Fruit fly (Drosophila melanogaster) whole organism, prepupa: ENCODE data around the gene CG10761.

Source experiments
- Blimp-1 ChIP-seq: fragments of 200-800 bp; sonication (Bioruptor generic); optimal IDR thresholded peaks from 3 replicates; lab custom pipeline; 2017; ENCODE audit warnings: missing biosample characterization, missing genetic modification characterization, mild to moderate bottlenecking, moderate library complexity, missing genetic modification reagents
- CG10669 ChIP-seq: fragments of 200-800 bp; sonication (Bioruptor generic); optimal IDR thresholded peaks from 3 replicates; lab custom pipeline; 2018; ENCODE audit warnings: missing biosample characterization, mild to moderate bottlenecking, missing genetic modification characterization, moderate library complexity
- CG11294 ChIP-seq: fragments of 200-800 bp; sonication (Bioruptor generic); IDR thresholded peaks from 2 replicates; pipeline ENCODE4 v1.3.6; 2022; ENCODE audit warnings: missing biosample characterization, missing genetic modification characterization
- CG15336 ChIP-seq: fragments of 200-800 bp; sonication (Bioruptor generic); IDR thresholded peaks from 2 replicates; pipeline ENCODE4 v1.3.6; 2022; ENCODE audit warnings: missing biosample characterization, missing genetic modification characterization
- CG1621 ChIP-seq: fragments of 200-800 bp; sonication (Bioruptor generic); optimal IDR thresholded peaks from 3 replicates; lab custom pipeline; 2018; ENCODE audit warnings: missing biosample characterization, mild to moderate bottlenecking, missing genetic modification characterization
- CG3032 ChIP-seq: fragments of 200-800 bp; optimal IDR thresholded peaks from 2 replicates; lab custom pipeline; 2019; ENCODE audit warnings: missing biosample characterization, mild to moderate bottlenecking, missing genetic modification characterization, moderate library complexity
- CG31627 ChIP-seq: fragments of 200-800 bp; sonication (Bioruptor generic); optimal IDR thresholded peaks from 3 replicates; lab custom pipeline; 2016; ENCODE audit warnings: missing biosample characterization, missing genetic modification characterization
- CG34406 ChIP-seq: fragments of 200-800 bp; sonication (Bioruptor generic); optimal IDR thresholded peaks from 3 replicates; lab custom pipeline; 2016; ENCODE audit warnings: missing biosample characterization, missing genetic modification characterization
- CG3919 ChIP-seq: fragments of 200-800 bp; sonication (Bioruptor generic); optimal IDR thresholded peaks from 3 replicates; lab custom pipeline; 2016; ENCODE audit warnings: missing biosample characterization, missing genetic modification characterization
- CG6276 ChIP-seq: fragments of 200-800 bp; sonication (Bioruptor generic); optimal IDR thresholded peaks from 2 replicates; lab custom pipeline; 2017; ENCODE audit warnings: missing biosample characterization, mild to moderate bottlenecking, missing genetic modification characterization
- CG6808 ChIP-seq: fragments of 200-800 bp; sonication (Bioruptor generic); optimal IDR thresholded peaks from 3 replicates; lab custom pipeline; 2017; ENCODE audit warnings: missing biosample characterization, missing genetic modification characterization, mild to moderate bottlenecking, moderate library complexity, missing genetic modification reagents
- CG6854 ChIP-seq: fragments of 200-800 bp; sonication (Bioruptor generic); optimal IDR thresholded peaks from 2 replicates; lab custom pipeline; 2017; ENCODE audit warnings: missing biosample characterization, mild to moderate bottlenecking, missing genetic modification characterization
- CG7368 ChIP-seq: fragments of 200-800 bp; sonication (Bioruptor generic); optimal IDR thresholded peaks from 3 replicates; lab custom pipeline; 2016; ENCODE audit warnings: missing biosample characterization, missing genetic modification characterization
- CG8119 ChIP-seq: fragments of 200-800 bp; sonication (Bioruptor generic); IDR thresholded peaks from 3 replicates; pipeline ENCODE4 v1.3.6; 2022; ENCODE audit warnings: missing biosample characterization, missing genetic modification characterization
- CG8632 ChIP-seq: fragments of 200-800 bp; sonication (Bioruptor generic); optimal IDR thresholded peaks from 3 replicates; lab custom pipeline; 2016; ENCODE audit warnings: missing biosample characterization, missing genetic modification characterization
- Eip78C ChIP-seq: fragments of 200-800 bp; sonication (Bioruptor generic); peaks from one replicate; lab custom pipeline; 2016; ENCODE audit warnings: missing biosample characterization, missing genetic modification characterization
- Hr39 ChIP-seq: fragments of 200-800 bp; sonication (Bioruptor generic); optimal IDR thresholded peaks from 2 replicates; lab custom pipeline; 2016; ENCODE audit warnings: missing biosample characterization, missing genetic modification characterization
- Hr4 ChIP-seq: fragments of 200-800 bp; sonication (Bioruptor generic); optimal IDR thresholded peaks from 3 replicates; lab custom pipeline; 2016; ENCODE audit warnings: missing biosample characterization, missing genetic modification characterization
- Met ChIP-seq: fragments of 200-800 bp; sonication (Bioruptor generic); optimal IDR thresholded peaks from 3 replicates; lab custom pipeline; 2016; ENCODE audit warnings: missing biosample characterization, missing genetic modification characterization
- Smox ChIP-seq: fragments of 200-800 bp; sonication (Bioruptor generic); optimal IDR thresholded peaks from 3 replicates; lab custom pipeline; 2016; ENCODE audit warnings: missing biosample characterization, missing genetic modification characterization
- Sox102F ChIP-seq: fragments of 200-800 bp; sonication (Bioruptor generic); optimal IDR thresholded peaks from 2 replicates; lab custom pipeline; 2016; ENCODE audit warnings: missing biosample characterization, mild to moderate bottlenecking, missing genetic modification characterization
- Sox14 ChIP-seq: fragments of 200-800 bp; sonication (Bioruptor generic); optimal IDR thresholded peaks from 3 replicates; lab custom pipeline; 2016; ENCODE audit warnings: missing biosample characterization, missing genetic modification characterization
- achi ChIP-seq: fragments of 200-800 bp; sonication (Bioruptor generic); optimal IDR thresholded peaks from 3 replicates; lab custom pipeline; 2016; ENCODE audit warnings: missing biosample characterization, missing genetic modification characterization
- acj6 ChIP-seq: fragments of 200-800 bp; sonication (Bioruptor generic); optimal IDR thresholded peaks from 3 replicates; lab custom pipeline; 2016; ENCODE audit warnings: missing biosample characterization, missing genetic modification characterization
- cyc ChIP-seq: fragments of 200-800 bp; sonication (Bioruptor generic); optimal IDR thresholded peaks from 3 replicates; lab custom pipeline; 2016; ENCODE audit warnings: missing biosample characterization, missing genetic modification characterization
- dsx ChIP-seq: fragments of 200-800 bp; optimal IDR thresholded peaks from 3 replicates; lab custom pipeline; 2019; ENCODE audit warnings: missing biosample characterization, mild to moderate bottlenecking, missing genetic modification characterization, moderate library complexity; ENCODE audit not compliant: poor library complexity, severe bottlenecking
- eg ChIP-seq: fragments of 200-800 bp; sonication (Bioruptor generic); IDR thresholded peaks from 3 replicates; pipeline ENCODE4 v1.3.6; 2022; ENCODE audit warnings: missing biosample characterization, missing genetic modification characterization
- esn ChIP-seq: fragments of 200-800 bp; sonication (Bioruptor generic); optimal IDR thresholded peaks from 2 replicates; lab custom pipeline; 2016; ENCODE audit warnings: missing biosample characterization, mild to moderate bottlenecking, missing genetic modification characterization, moderate library complexity
- fd59A ChIP-seq: fragments of 200-800 bp; sonication (Bioruptor generic); optimal IDR thresholded peaks from 2 replicates; lab custom pipeline; 2017; ENCODE audit warnings: missing biosample characterization, mild to moderate bottlenecking, missing genetic modification characterization, missing genetic modification reagents
- fd85E ChIP-seq: fragments of 200-800 bp; sonication (Bioruptor generic); optimal IDR thresholded peaks from 3 replicates; lab custom pipeline; 2016; ENCODE audit warnings: missing biosample characterization, missing genetic modification characterization
- lz ChIP-seq: fragments of 200-800 bp; sonication (Bioruptor generic); optimal IDR thresholded peaks from 3 replicates; lab custom pipeline; 2016; ENCODE audit warnings: missing biosample characterization, missing genetic modification characterization
- net ChIP-seq: fragments of 200-800 bp; sonication (Bioruptor generic); optimal IDR thresholded peaks from 3 replicates; lab custom pipeline; 2016; ENCODE audit warnings: missing biosample characterization, missing genetic modification characterization
- topi ChIP-seq: fragments of 200-800 bp; sonication (Bioruptor generic); optimal IDR thresholded peaks from 3 replicates; lab custom pipeline; 2016; ENCODE audit warnings: missing biosample characterization, missing genetic modification characterization

The CG10761 gene

DNA sequence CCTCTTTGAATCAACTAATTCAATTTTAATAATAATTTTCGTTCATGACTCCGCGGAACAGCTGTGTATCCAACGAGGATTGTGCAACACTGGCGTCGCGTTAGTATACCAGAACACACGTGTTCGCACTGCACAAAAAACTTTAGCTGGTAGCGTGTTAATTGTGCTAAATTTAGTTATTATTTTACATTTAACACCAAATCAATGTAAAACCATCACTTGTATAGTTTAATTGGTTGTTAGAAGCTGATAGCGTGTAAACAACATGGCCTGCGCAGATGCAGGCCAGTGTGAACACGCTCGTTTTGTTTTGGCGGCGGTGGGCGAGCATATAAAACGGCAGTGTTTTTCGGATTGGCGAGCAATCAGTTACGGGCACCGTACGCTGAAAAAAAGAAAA lies 5.3 kb downstream of the CG10761 start, which contains the start of the genes Traf6 and GIIIspla2 (continued):
- no peak for TF ChIP-seq Hr4 (GFP tag; lab: Kevin White, UChicago)
- no peak for TF ChIP-seq CG3919
- peak; percentile 75 for TF ChIP-seq Hr39
- TF ChIP-seq CG7368 (GFP tag; lab: Kevin White, UChicago), result no peak
- TF ChIP-seq CG1621, result peak; percentile 68
- TF ChIP-seq CG11294 (GFP tag; lab: Robert Waterston, UW), result peak; percentile 64; the same call in 1 of the 2 replicates
- no peak for TF ChIP-seq Blimp-1 (GFP tag; lab: Kevin White, UChicago)
- no peak for TF ChIP-seq CG34406
- TF ChIP-seq Smox (GFP tag; lab: Kevin White, UChicago), result no peak
- no peak for TF ChIP-seq CG6808
- TF ChIP-seq eg (GFP tag; lab: Robert Waterston, UW), result peak; percentile 83

DNA sequence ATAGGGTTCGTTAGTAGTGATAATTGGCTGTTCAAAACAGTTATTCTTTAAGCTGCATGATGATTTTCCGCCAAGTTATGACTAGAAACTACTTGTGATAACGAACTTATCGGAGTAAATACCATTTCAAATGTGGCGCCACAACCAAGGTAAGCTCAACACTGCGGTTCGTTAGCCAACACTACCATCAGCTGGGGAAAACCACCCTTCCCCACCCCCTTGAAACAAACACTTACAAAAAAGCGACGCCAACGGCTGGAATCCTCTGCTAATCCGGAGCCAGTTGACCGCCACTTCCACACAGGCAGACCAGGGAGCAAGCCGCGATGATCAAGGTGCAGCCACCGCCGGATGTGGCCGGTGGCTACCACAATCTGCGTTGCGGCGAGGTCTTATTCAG lies 9.9 kb downstream of the CG10761 start, which contains the start of gene CG18262:
Gene CG18262 (plus strand): TSS at position 231 of the 400 bp plus-strand sequence.
- TF ChIP-seq esn (GFP tag; lab: Kevin White, UChicago) (peak; percentile 19), Eip78C (GFP tag; lab: Kevin White, UChicago) (peak; percentile 70), CG15336 (peak; percentile 28; the same call in 1 of the 2 replicates), CG3032 (tag; lab: Kevin White, UChicago) (no peak), Sox102F (GFP tag; lab: Kevin White, UChicago) (no peak)

dm6 chrX:8152077-8152476 lies 10.5 kb downstream of the CG10761 start, which contains the start of gene Gbeta5:
Gene Gbeta5, minus strand, starts transcription at chrX:8152275.
- no peak for TF ChIP-seq fd59A (GFP tag; lab: Kevin White, UChicago)

dm6 chrX:8148556-8148955 lies 14.0 kb downstream of the CG10761 start, which contains the start of gene CG10959:
Gene CG10959, plus strand, starts transcription at chrX:8148783.
- peak; percentile 32 for TF ChIP-seq Eip78C (GFP tag; lab: Kevin White, UChicago)
- no peak for TF ChIP-seq CG6854 (GFP tag; lab: Kevin White, UChicago)

DNA sequence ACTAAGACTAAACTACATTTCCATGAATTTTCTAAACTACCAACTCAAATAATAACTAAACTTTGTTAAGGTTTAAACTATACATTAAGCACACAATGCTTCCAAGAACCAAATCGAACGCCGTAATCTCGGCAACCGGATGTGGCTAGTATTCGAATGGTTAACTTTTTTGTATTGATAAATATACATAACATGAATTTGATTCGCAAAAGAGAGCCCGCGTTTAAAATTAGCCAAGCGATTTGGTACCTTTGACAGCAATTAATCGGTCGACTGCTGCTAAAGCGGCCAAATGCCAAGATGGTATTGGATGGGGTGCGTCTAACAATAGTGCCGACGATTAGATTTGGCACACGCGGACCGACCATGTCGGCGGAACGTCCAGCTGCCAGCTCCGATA lies 14.9 kb downstream of the CG10761 start, which contains the start of gene CG15336:
Gene CG15336 (plus strand): TSS at position 301 of the 400 bp plus-strand sequence.
- TF ChIP-seq topi (GFP tag; lab: Kevin White, UChicago) (no peak), CG6854 (GFP tag; lab: Kevin White, UChicago) (no peak), Met (no peak), net (GFP tag; lab: Kevin White, UChicago) (no peak), CG8632 (GFP tag; lab: Kevin White, UChicago) (no peak), dsx (GFP tag; lab: Kevin White, UChicago) (no peak), CG31627 (GFP tag; lab: Kevin White, UChicago) (no peak), Sox102F (GFP tag; lab: Kevin White, UChicago) (no peak), fd59A (GFP tag; lab: Kevin White, UChicago) (no peak), CG6276 (GFP tag; lab: Kevin White, UChicago) (no peak), achi (GFP tag; lab: Kevin White, UChicago) (no peak)

DNA sequence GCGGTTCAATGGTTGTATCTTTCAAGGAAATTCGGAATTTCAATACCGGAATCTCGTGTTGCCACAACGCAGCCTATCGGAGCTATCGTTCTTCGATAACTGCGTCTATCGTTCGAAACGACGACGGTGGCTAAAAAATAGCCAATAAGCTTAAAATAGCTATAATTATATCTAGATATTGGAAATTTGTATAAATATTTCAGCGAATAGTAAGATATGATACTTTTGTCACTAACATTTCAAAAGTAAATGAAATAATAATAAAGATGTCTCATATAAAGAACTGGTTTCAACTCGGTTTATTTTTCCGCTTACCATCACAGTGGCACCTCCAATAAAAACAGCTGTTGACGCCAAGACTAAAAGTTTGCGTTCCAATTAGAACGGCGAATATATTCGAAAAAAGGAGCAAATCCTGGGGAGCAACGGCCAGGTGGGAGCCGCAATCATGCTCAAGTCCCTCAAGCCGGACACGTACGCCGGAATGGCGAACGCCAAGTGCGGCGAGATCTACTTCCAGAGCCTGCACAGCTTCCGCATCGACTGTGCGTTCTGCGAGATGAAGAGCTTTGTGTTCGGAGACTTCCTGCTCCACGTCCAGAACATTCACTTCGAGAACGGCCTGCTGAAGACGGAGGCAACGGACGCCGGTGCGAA lies 17.0 kb downstream of the CG10761 start, which contains the start of the genes alpha-PheRS and CG2129:
Gene alpha-PheRS (minus strand): TSS at position 102 of the 657 bp plus-strand sequence.
Gene CG2129 (plus strand): TSS at position 339 of the 657 bp plus-strand sequence.
- TF ChIP-seq acj6 (peak; percentile 10), Sox14 (GFP tag; lab: Kevin White, UChicago) (peak; percentile 22), lz (GFP tag; lab: Kevin White, UChicago) (peak; percentile 15), esn (GFP tag; lab: Kevin White, UChicago) (peak; percentile 39), eg (GFP tag; lab: Robert Waterston, UW) (no peak), topi (GFP tag; lab: Kevin White, UChicago) (peak; percentile 46), Eip78C (GFP tag; lab: Kevin White, UChicago) (peak; percentile 74), cyc (GFP tag; lab: Kevin White, UChicago) (peak; percentile 13), CG10669 (GFP tag; lab: Kevin White, UChicago) (no peak), CG3032 (tag; lab: Kevin White, UChicago) (peak; percentile 39), fd85E (GFP tag; lab: Kevin White, UChicago) (no peak), CG8119 (GFP tag; lab: Robert Waterston, UW) (no peak)
